Fruit fly (Drosophila melanogaster): ENCODE results near the gene CG15239.

Gene CG15239

dm6 chrX:3862319-3862919 lies 21.5 kb upstream of the CG15239 start:
- TF ChIP-seq psq (optimal IDR thresholded peaks at IDR 0.05), result no peak

dm6 chrX:3866104-3866503 lies 17.9 kb upstream of the CG15239 start:
- no peak for TF ChIP-seq CG8478 (optimal IDR thresholded peaks at IDR 0.05)
- TF ChIP-seq psq (optimal IDR thresholded peaks at IDR 0.05), result no peak
- TF ChIP-seq Dll (optimal IDR thresholded peaks at IDR 0.05), result no peak
- TF ChIP-seq usp (GFP tag; optimal IDR thresholded peaks at IDR 0.05), result no peak
- no peak for TF ChIP-seq pan (optimal IDR thresholded peaks at IDR 0.05)
- TF ChIP-seq EcR (GFP tag; optimal IDR thresholded peaks at IDR 0.05), result no peak

- TF ChIP-seq usp (GFP tag; optimal IDR thresholded peaks at IDR 0.05) (no peak), CG8478 (optimal IDR thresholded peaks at IDR 0.05) (no peak), psq (optimal IDR thresholded peaks at IDR 0.05) (no peak), EcR (GFP tag; optimal IDR thresholded peaks at IDR 0.05) (no peak), pan (optimal IDR thresholded peaks at IDR 0.05) (no peak), Dll (optimal IDR thresholded peaks at IDR 0.05) (no peak)
Observed at dm6 chrX:3866844-3867457, 17.0 kb upstream of the CG15239 start.

dm6 chrX:3867782-3868181 lies 16.2 kb upstream of the CG15239 start:
- no peak for TF ChIP-seq CG8478 (optimal IDR thresholded peaks at IDR 0.05)
- no peak for TF ChIP-seq psq (optimal IDR thresholded peaks at IDR 0.05)
- TF ChIP-seq pan (optimal IDR thresholded peaks at IDR 0.05), result no peak
- TF ChIP-seq Dll (optimal IDR thresholded peaks at IDR 0.05), result no peak
- TF ChIP-seq usp (GFP tag; optimal IDR thresholded peaks at IDR 0.05), result no peak
- TF ChIP-seq EcR (GFP tag; optimal IDR thresholded peaks at IDR 0.05), result no peak

dm6 chrX:3868456-3869023 lies 15.4 kb upstream of the CG15239 start, which contains the start of gene CG2930:
Gene CG2930 (plus strand): TSS chrX:3868973.
- TF ChIP-seq Dll (optimal IDR thresholded peaks at IDR 0.05) (no peak), usp (GFP tag; optimal IDR thresholded peaks at IDR 0.05) (no peak), pan (optimal IDR thresholded peaks at IDR 0.05) (no peak), CG8478 (optimal IDR thresholded peaks at IDR 0.05) (no peak)

- TF ChIP-seq pan (optimal IDR thresholded peaks at IDR 0.05), result no peak
- TF ChIP-seq usp (GFP tag; optimal IDR thresholded peaks at IDR 0.05), result no peak
- TF ChIP-seq psq (optimal IDR thresholded peaks at IDR 0.05), result no peak
- TF ChIP-seq EcR (GFP tag; optimal IDR thresholded peaks at IDR 0.05), result no peak
- no peak for TF ChIP-seq Dll (optimal IDR thresholded peaks at IDR 0.05)
- no peak for TF ChIP-seq CG8478 (optimal IDR thresholded peaks at IDR 0.05)
Observed at dm6 chrX:3869092-3869491, 14.9 kb upstream of the CG15239 start.

dm6 chrX:3870577-3870976 lies 13.4 kb upstream of the CG15239 start:
- TF ChIP-seq pan (optimal IDR thresholded peaks at IDR 0.05), result no peak
- TF ChIP-seq EcR (GFP tag; optimal IDR thresholded peaks at IDR 0.05), result no peak
- no peak for TF ChIP-seq usp (GFP tag; optimal IDR thresholded peaks at IDR 0.05)
- no peak for TF ChIP-seq Dll (optimal IDR thresholded peaks at IDR 0.05)
- TF ChIP-seq psq (optimal IDR thresholded peaks at IDR 0.05), result no peak
- TF ChIP-seq CG8478 (optimal IDR thresholded peaks at IDR 0.05), result no peak

dm6 chrX:3871889-3872409 lies 12.0 kb upstream of the CG15239 start, which contains the start of gene yin:
Gene yin (minus strand): TSS chrX:3871939.
- TF ChIP-seq CG8478 (optimal IDR thresholded peaks at IDR 0.05) (no peak), usp (GFP tag; optimal IDR thresholded peaks at IDR 0.05) (no peak), psq (optimal IDR thresholded peaks at IDR 0.05) (no peak), Dll (optimal IDR thresholded peaks at IDR 0.05) (no peak), EcR (GFP tag; optimal IDR thresholded peaks at IDR 0.05) (no peak), pan (optimal IDR thresholded peaks at IDR 0.05) (no peak)

- TF ChIP-seq EcR (GFP tag; optimal IDR thresholded peaks at IDR 0.05) (no peak), usp (GFP tag; optimal IDR thresholded peaks at IDR 0.05) (no peak), Dll (optimal IDR thresholded peaks at IDR 0.05) (no peak), pan (optimal IDR thresholded peaks at IDR 0.05) (no peak), psq (optimal IDR thresholded peaks at IDR 0.05) (no peak), CG8478 (optimal IDR thresholded peaks at IDR 0.05) (no peak)
Observed at dm6 chrX:3874452-3874851, 9.5 kb upstream of the CG15239 start.

dm6 chrX:3874949-3875348 lies 9.0 kb upstream of the CG15239 start:
- TF ChIP-seq EcR (GFP tag; optimal IDR thresholded peaks at IDR 0.05) (no peak), CG8478 (optimal IDR thresholded peaks at IDR 0.05) (no peak), psq (optimal IDR thresholded peaks at IDR 0.05) (no peak), pan (optimal IDR thresholded peaks at IDR 0.05) (no peak), Dll (optimal IDR thresholded peaks at IDR 0.05) (no peak), usp (GFP tag; optimal IDR thresholded peaks at IDR 0.05) (no peak)

dm6 chrX:3880645-3881316 lies 3.2 kb upstream of the CG15239 start, which contains the start of gene VhaAC39-1:
Gene VhaAC39-1 (plus strand): TSS chrX:3880748.
- TF ChIP-seq CG8478 (optimal IDR thresholded peaks at IDR 0.05) (no peak), pan (optimal IDR thresholded peaks at IDR 0.05) (no peak), EcR (GFP tag; optimal IDR thresholded peaks at IDR 0.05) (no peak), psq (optimal IDR thresholded peaks at IDR 0.05) (no peak), Dll (optimal IDR thresholded peaks at IDR 0.05) (no peak), usp (GFP tag; optimal IDR thresholded peaks at IDR 0.05) (no peak)

dm6 chrX:3886751-3887150 lies 2.8 kb downstream of the CG15239 start:
- TF ChIP-seq usp (GFP tag; optimal IDR thresholded peaks at IDR 0.05) (no peak), Dll (optimal IDR thresholded peaks at IDR 0.05) (no peak), pan (optimal IDR thresholded peaks at IDR 0.05) (no peak), psq (optimal IDR thresholded peaks at IDR 0.05) (no peak), CG8478 (optimal IDR thresholded peaks at IDR 0.05) (no peak), EcR (GFP tag; optimal IDR thresholded peaks at IDR 0.05) (no peak)
